Worm (Caenorhabditis elegans): ENCODE data around the gene K09C8.9.

DNA sequence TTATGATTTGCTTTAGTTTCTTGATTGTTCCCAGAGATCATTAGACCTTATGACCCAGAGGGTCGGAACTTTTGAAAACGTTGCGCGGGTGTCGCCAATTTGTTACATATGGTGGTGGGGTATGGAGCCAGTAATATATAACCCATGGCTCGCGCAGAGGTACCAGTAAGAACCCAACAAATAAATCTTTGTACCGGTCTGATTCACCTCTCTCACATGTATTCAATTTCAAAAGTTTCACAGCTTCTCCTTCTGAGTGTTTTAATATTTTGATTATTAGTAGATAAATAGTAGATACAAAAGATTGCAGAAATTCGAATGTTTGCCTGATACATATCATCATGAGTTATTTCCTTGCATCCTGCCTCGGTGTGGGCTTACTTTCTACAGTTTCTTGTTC lies 48.5 kb upstream of the K09C8.9 start, which contains the start of gene egl-15:
- TF ChIP-seq pha-4 (tag; optimal IDR thresholded peaks at IDR 0.05) (no peak), F39B2.1 (GFP tag; IDR thresholded peaks at IDR 0.05) (no peak), madf-6 (GFP tag; IDR thresholded peaks at IDR 0.05) (no peak), egl-44 (GFP tag; IDR thresholded peaks at IDR 0.05) (no peak), B0336.3 (GFP tag; IDR thresholded peaks at IDR 0.05) (no peak), athp-1 (tag; optimal IDR thresholded peaks at IDR 0.05) (no peak), rcor-1 (GFP tag; IDR thresholded peaks at IDR 0.05) (no peak), efl-1 (GFP tag; optimal IDR thresholded peaks at IDR 0.05) (no peak), K11D2.4 (GFP tag; IDR thresholded peaks at IDR 0.05) (no peak), lsl-1 (GFP tag; optimal IDR thresholded peaks at IDR 0.05) (no peak), tbx-9 (tag; optimal IDR thresholded peaks at IDR 0.05; ENCODE audit: borderline replicate concordance) (no peak)

Measured in whole organism, young adult.